Worm (Caenorhabditis elegans) whole organism, young adult: Measurements from ENCODE around the gene dpf-2.

Experiments
- B0261.1 ChIP-seq: sonication (generic microtip); optimal IDR thresholded peaks from 2 replicates; lab custom pipeline; 2016; ENCODE audit warnings: mild to moderate bottlenecking, missing genetic modification characterization, moderate library complexity, missing compliant biosample characterization
- C06A6.2 ChIP-seq: fragments of 200-800 bp; sonication (Bioruptor generic); conservative IDR thresholded peaks from 2 replicates; pipeline ENCODE4 v1.3.6; 2022; ENCODE audit warnings: missing genetic modification characterization, missing compliant biosample characterization
- F10E7.11 ChIP-seq: sonication (generic microtip); optimal IDR thresholded peaks from 2 replicates; lab custom pipeline; 2017; ENCODE audit warnings: mild to moderate bottlenecking, missing genetic modification characterization, moderate library complexity, missing compliant biosample characterization
- F23B12.7 ChIP-seq: sonication (generic microtip); optimal IDR thresholded peaks from 2 replicates; lab custom pipeline; 2017; ENCODE audit warnings: missing genetic modification characterization, mild to moderate bottlenecking, missing compliant biosample characterization, antibody characterized with exemption, moderate library complexity; ENCODE audit not compliant: insufficient read depth
- F33H1.4 ChIP-seq: fragments of 200-800 bp; sonication (Bioruptor generic); IDR thresholded peaks from 2 replicates; pipeline ENCODE4 v1.3.6; 2022; ENCODE audit warnings: missing genetic modification reagents, missing genetic modification characterization, missing compliant biosample characterization
- F52B5.7 ChIP-seq: sonication (generic microtip); optimal IDR thresholded peaks from 2 replicates; lab custom pipeline; 2016; ENCODE audit warnings: mild to moderate bottlenecking, missing genetic modification characterization, missing compliant biosample characterization
- Y53F4B.3 ChIP-seq: fragments of 200-800 bp; sonication (Bioruptor generic); IDR thresholded peaks from 2 replicates; pipeline ENCODE4 v1.3.6; 2022; ENCODE audit warnings: missing genetic modification reagents, missing genetic modification characterization, missing compliant biosample characterization
- Y53G8AR.9 ChIP-seq: fragments of 200-800 bp; sonication (Bioruptor generic); conservative IDR thresholded peaks from 2 replicates; pipeline ENCODE4 v1.3.6; 2022; ENCODE audit warnings: missing genetic modification reagents, missing genetic modification characterization, missing compliant biosample characterization
- Y67H2A.10 ChIP-seq: fragments of 200-800 bp; sonication (Bioruptor generic); conservative IDR thresholded peaks from 2 replicates; pipeline ENCODE4 v1.3.6; 2022; ENCODE audit warnings: missing genetic modification reagents, missing genetic modification characterization, missing compliant biosample characterization
- Y79H2A.3 ChIP-seq: fragments of 200-800 bp; sonication (Bioruptor generic); conservative IDR thresholded peaks from 2 replicates; pipeline ENCODE4 v1.3.6; 2022; ENCODE audit warnings: missing genetic modification reagents, missing genetic modification characterization, missing compliant biosample characterization
- ZK185.1 ChIP-seq: sonication (generic microtip); optimal IDR thresholded peaks from 2 replicates; lab custom pipeline; 2016; ENCODE audit warnings: mild to moderate bottlenecking, missing genetic modification characterization, missing compliant biosample characterization; ENCODE audit not compliant: poor library complexity, severe bottlenecking
- akir-1 ChIP-seq: fragments of 200-800 bp; sonication (Bioruptor generic); optimal IDR thresholded peaks from 2 replicates; lab custom pipeline; 2018; ENCODE audit warnings: mild to moderate bottlenecking, missing genetic modification characterization, moderate library complexity, missing compliant biosample characterization
- aptf-3 ChIP-seq: fragments of 200-800 bp; sonication (Bioruptor generic); IDR thresholded peaks from 2 replicates; pipeline ENCODE4 v1.3.6; 2022; ENCODE audit warnings: missing genetic modification characterization, missing compliant biosample characterization
- athp-1 ChIP-seq: sonication (generic microtip); optimal IDR thresholded peaks from 2 replicates; lab custom pipeline; 2017; ENCODE audit warnings: mild to moderate bottlenecking, missing genetic modification characterization, missing compliant biosample characterization
- bed-1 ChIP-seq: fragments of 200-800 bp; sonication (Bioruptor generic); IDR thresholded peaks from 2 replicates; pipeline ENCODE4 v1.3.6; 2022; ENCODE audit warnings: missing genetic modification reagents, missing genetic modification characterization, missing compliant biosample characterization
- ccch-3 ChIP-seq: fragments of 200-800 bp; sonication (Bioruptor generic); optimal IDR thresholded peaks from 2 replicates; lab custom pipeline; 2018; ENCODE audit warnings: mild to moderate bottlenecking, missing genetic modification characterization, missing compliant biosample characterization
- cebp-2 ChIP-seq: fragments of 200-800 bp; sonication (Bioruptor generic); IDR thresholded peaks from 2 replicates; pipeline ENCODE4 v1.3.6; 2022; ENCODE audit warnings: missing genetic modification characterization, missing compliant biosample characterization
- ceh-79 ChIP-seq: sonication (generic microtip); optimal IDR thresholded peaks from 2 replicates; lab custom pipeline; 2017; ENCODE audit warnings: mild to moderate bottlenecking, missing genetic modification characterization, missing compliant biosample characterization
- dpl-1 ChIP-seq: fragments of 150-350 bp; optimal IDR thresholded peaks from 2 replicates; lab custom pipeline; 2014; ENCODE audit warnings: missing biosample characterization, missing genetic modification reagents, missing genetic modification characterization
- egl-18 ChIP-seq: fragments of 200-800 bp; sonication (Bioruptor generic); IDR thresholded peaks from 2 replicates; pipeline ENCODE4 v1.3.6; 2022; ENCODE audit warnings: missing genetic modification reagents, missing genetic modification characterization, missing compliant biosample characterization
- him-1 ChIP-seq: sonication (generic microtip); optimal IDR thresholded peaks from 2 replicates; lab custom pipeline; 2016; ENCODE audit warnings: missing genotype, missing genetic modification reagents, missing genetic modification characterization, missing compliant biosample characterization
- hlh-12 ChIP-seq: sonication (generic microtip); optimal IDR thresholded peaks from 2 replicates; lab custom pipeline; 2016; ENCODE audit warnings: missing genetic modification characterization, missing compliant biosample characterization
- hmg-20 ChIP-seq: fragments of 200-800 bp; sonication (Bioruptor generic); IDR thresholded peaks from 2 replicates; pipeline ENCODE4 v1.3.6; 2022; ENCODE audit warnings: missing genetic modification reagents, missing genetic modification characterization, missing compliant biosample characterization
- lag-1 ChIP-seq: fragments of 200-800 bp; sonication (Bioruptor generic); IDR thresholded peaks from 2 replicates; pipeline ENCODE4 v1.3.6; 2022; ENCODE audit warnings: missing genetic modification reagents, missing genetic modification characterization, missing compliant biosample characterization
- let-607 ChIP-seq, 2 experiments: fragments of 200-800 bp in 1 of 2; sonication (Bioruptor generic) in 1 of 2; sonication (generic microtip) in 1 of 2; optimal IDR thresholded peaks; 2 replicates each; lab custom pipeline; 2016 to 2018; ENCODE audit warnings: mild to moderate bottlenecking in 2 of 2, missing compliant biosample characterization in 2 of 2, missing genetic modification characterization in 2 of 2, moderate library complexity in 2 of 2, missing genotype in 1 of 2
- lin-35 ChIP-seq, 3 experiments: fragments of 150-350 bp in 2 of 3; sonication (generic microtip) in 1 of 3; optimal IDR thresholded peaks; 2 replicates each; lab custom pipeline; 2014 to 2018; ENCODE audit warnings: missing biosample characterization in 3 of 3, missing genetic modification characterization in 3 of 3, missing genetic modification reagents in 3 of 3
- lin-40 ChIP-seq: sonication (generic microtip); optimal IDR thresholded peaks from 2 replicates; lab custom pipeline; 2016; ENCODE audit warnings: missing genetic modification characterization, mild to moderate bottlenecking, missing compliant biosample characterization, missing genotype, missing genetic modification reagents
- lsl-1 ChIP-seq: fragments of 200-800 bp; sonication (Bioruptor generic); optimal IDR thresholded peaks from 2 replicates; lab custom pipeline; 2018; ENCODE audit warnings: mild to moderate bottlenecking, missing genetic modification characterization, moderate library complexity, missing compliant biosample characterization
- lsy-27 ChIP-seq: sonication (generic microtip); optimal IDR thresholded peaks from 2 replicates; lab custom pipeline; 2017; ENCODE audit warnings: missing genetic modification characterization, mild to moderate bottlenecking, missing compliant biosample characterization, antibody characterized with exemption, missing genotype, borderline replicate concordance; ENCODE audit not compliant: insufficient read depth
- mel-28 ChIP-seq: sonication (generic microtip); optimal IDR thresholded peaks from 2 replicates; lab custom pipeline; 2016; ENCODE audit warnings: borderline replicate concordance, mild to moderate bottlenecking, missing genetic modification characterization, missing compliant biosample characterization
- mes-4 ChIP-seq: sonication (generic microtip); optimal IDR thresholded peaks from 2 replicates; lab custom pipeline; 2016; ENCODE audit warnings: missing genotype, missing genetic modification characterization, missing compliant biosample characterization
- mxl-1 ChIP-seq: sonication (generic microtip); optimal IDR thresholded peaks from 2 replicates; lab custom pipeline; 2016; ENCODE audit warnings: missing genetic modification characterization, missing compliant biosample characterization
- nfya-1 ChIP-seq: sonication (generic microtip); optimal IDR thresholded peaks from 2 replicates; lab custom pipeline; 2017; ENCODE audit warnings: antibody characterized with exemption, missing compliant biosample characterization, missing genetic modification characterization, borderline replicate concordance; ENCODE audit not compliant: insufficient read depth
- nfyb-1 ChIP-seq: fragments of 200-800 bp; sonication (Bioruptor generic); IDR thresholded peaks from 2 replicates; pipeline ENCODE4 v1.3.6; 2022; ENCODE audit warnings: missing genetic modification reagents, missing genetic modification characterization, missing compliant biosample characterization
- pha-4 ChIP-seq: fragments of 150-350 bp; sonication (generic microtip); optimal IDR thresholded peaks from 2 replicates; lab custom pipeline; 2014; ENCODE audit warnings: missing biosample characterization, missing genetic modification reagents, missing genetic modification characterization
- repo-1 ChIP-seq: sonication (generic microtip); optimal IDR thresholded peaks from 2 replicates; lab custom pipeline; 2017; ENCODE audit warnings: mild to moderate bottlenecking, missing genetic modification characterization, missing compliant biosample characterization
- rpc-1 ChIP-seq, 2 experiments: fragments of 150-350 bp in 1 of 2; sonication (generic microtip) in 1 of 2; optimal IDR thresholded peaks; 2 replicates each; lab custom pipeline; 2014 to 2018; ENCODE audit warnings: missing biosample characterization in 1 of 2, missing genetic modification characterization in 1 of 2, missing genetic modification reagents in 1 of 2, missing genotype in 1 of 2
- snpc-1.3 ChIP-seq: sonication (generic microtip); optimal IDR thresholded peaks from 2 replicates; lab custom pipeline; 2017; ENCODE audit warnings: missing genetic modification characterization, mild to moderate bottlenecking, missing compliant biosample characterization, antibody characterized with exemption, moderate library complexity, missing genotype, missing genetic modification reagents; ENCODE audit not compliant: insufficient read depth
- snpc-3.4 ChIP-seq: sonication (generic microtip); optimal IDR thresholded peaks from 2 replicates; lab custom pipeline; 2017; ENCODE audit warnings: missing genetic modification characterization, mild to moderate bottlenecking, missing compliant biosample characterization, antibody characterized with exemption, moderate library complexity, missing genotype, missing genetic modification reagents
- somi-1 ChIP-seq: fragments of 200-800 bp; sonication (Bioruptor generic); optimal IDR thresholded peaks from 2 replicates; lab custom pipeline; 2018; ENCODE audit warnings: mild to moderate bottlenecking, missing genetic modification characterization, missing compliant biosample characterization
- tbp1 ChIP-seq: fragments of 200-800 bp; sonication (Bioruptor generic); optimal IDR thresholded peaks from 2 replicates; lab custom pipeline; 2018; ENCODE audit warnings: mild to moderate bottlenecking, missing genetic modification characterization, missing compliant biosample characterization
- tlf-1 ChIP-seq: fragments of 200-800 bp; sonication (Bioruptor generic); optimal IDR thresholded peaks from 2 replicates; lab custom pipeline; 2018; ENCODE audit warnings: mild to moderate bottlenecking, missing genetic modification characterization, missing compliant biosample characterization
- unc-62 ChIP-seq: fragments of 150-350 bp; optimal IDR thresholded peaks from 2 replicates; lab custom pipeline; 2014; ENCODE audit warnings: missing biosample characterization, missing genetic modification reagents, missing genetic modification characterization
- xnd-1 ChIP-seq: sonication (generic microtip); optimal IDR thresholded peaks from 2 replicates; lab custom pipeline; 2016; ENCODE audit warnings: missing genotype, missing genetic modification reagents, missing genetic modification characterization, missing compliant biosample characterization
- zim-3 ChIP-seq: sonication (generic microtip); optimal IDR thresholded peaks from 2 replicates; lab custom pipeline; 2017; ENCODE audit warnings: mild to moderate bottlenecking, missing genetic modification characterization, moderate library complexity, missing compliant biosample characterization
- ztf-18 ChIP-seq: sonication (generic microtip); optimal IDR thresholded peaks from 2 replicates; lab custom pipeline; 2016; ENCODE audit warnings: missing genotype, mild to moderate bottlenecking, missing genetic modification characterization, missing compliant biosample characterization
- ztf-3 ChIP-seq: fragments of 200-800 bp; sonication (Bioruptor generic); optimal IDR thresholded peaks from 2 replicates; lab custom pipeline; 2018; ENCODE audit warnings: mild to moderate bottlenecking, missing genetic modification characterization, missing compliant biosample characterization

dpf-2 gene

ce11 chrX:14804706-14805105 is 26.9 kb upstream of the dpf-2 start (continued):
- TF ChIP-seq nfyb-1 (GFP tag; lab: Robert Waterston, UW) (peak; percentile 75; the same call in 1 of the 2 replicates), ccch-3 (GFP tag; lab: Kevin White, UChicago) (no peak), ZK185.1 (tag; lab: Kevin White, UChicago) (peak; percentile 77), xnd-1 (tag; lab: Kevin White, UChicago) (no peak), ceh-79 (no peak), mel-28 (tag; lab: Kevin White, UChicago) (no peak), mes-4 (peak; percentile 3), ztf-3 (peak; percentile 37), F33H1.4 (GFP tag; lab: Robert Waterston, UW) (no peak), hmg-20 (GFP tag; lab: Robert Waterston, UW) (peak; percentile 80), nfya-1 (tag; lab: Kevin White, UChicago) (no peak), F23B12.7 (peak; percentile 71), Y53G8AR.9 (GFP tag; lab: Robert Waterston, UW) (no peak), lin-35 (GFP tag; optimal IDR thresholded peaks at IDR 0.05; lab: Kevin White, UChicago) (peak in 1 of 3 experiments; percentile 32), C06A6.2 (GFP tag; lab: Robert Waterston, UW) (peak; percentile 59; the same call in 1 of the 2 replicates), Y67H2A.10 (GFP tag; lab: Robert Waterston, UW) (peak; percentile 29; the same call in 1 of the 2 replicates), Y53F4B.3 (no peak), lsy-27 (tag; lab: Kevin White, UChicago) (peak; percentile 24), F52B5.7 (tag; lab: Kevin White, UChicago) (peak; percentile 74), zim-3 (tag; lab: Kevin White, UChicago) (peak; percentile 58), repo-1 (peak; percentile 83), him-1 (tag; lab: Kevin White, UChicago) (peak; percentile 83), F10E7.11 (tag; lab: Kevin White, UChicago) (peak; percentile 37), unc-62 (GFP tag; lab: Kevin White, UChicago) (no peak), dpl-1 (no peak), lag-1 (GFP tag; lab: Robert Waterston, UW) (no peak), mxl-1 (tag; lab: Kevin White, UChicago) (peak; percentile 69), lsl-1 (GFP tag; lab: Kevin White, UChicago) (peak; percentile 4), let-607 (tag; optimal IDR thresholded peaks at IDR 0.05; lab: Kevin White, UChicago) (peak in 1 of 2 experiments; percentile 59), ztf-18 (tag; lab: Kevin White, UChicago) (peak; percentile 67), aptf-3 (0 out of 2 replicates have a peak, but pooled peaks have one; percentile 33), rpc-1 (optimal IDR thresholded peaks at IDR 0.05; lab: Kevin White, UChicago) (peak; percentile 87), rpc-1 (tag; optimal IDR thresholded peaks at IDR 0.05; lab: Kevin White, UChicago) (peak; percentile 96), somi-1 (peak; percentile 9), tbp1 (GFP tag; lab: Kevin White, UChicago) (peak; percentile 91), Y79H2A.3 (GFP tag; lab: Robert Waterston, UW) (0 out of 2 replicates have a peak, but pooled peaks have one; percentile 42), akir-1 (peak; percentile 65), pha-4 (no peak), snpc-1.3 (tag; lab: Kevin White, UChicago) (peak; percentile 76), tlf-1 (GFP tag; lab: Kevin White, UChicago) (no peak), lin-40 (tag; lab: Kevin White, UChicago) (peak; percentile 55), bed-1 (0 out of 2 replicates have a peak, but pooled peaks have one; percentile 58), athp-1 (tag; lab: Kevin White, UChicago) (peak; percentile 8), hlh-12 (tag; lab: Kevin White, UChicago) (peak; percentile 57), B0261.1 (tag; lab: Kevin White, UChicago) (peak; percentile 88), cebp-2 (GFP tag; lab: Robert Waterston, UW) (0 out of 2 replicates have a peak, but pooled peaks have one; percentile 81), egl-18 (GFP tag; lab: Robert Waterston, UW) (no peak), snpc-3.4 (tag; lab: Kevin White, UChicago) (peak; percentile 84)
